Worm (Caenorhabditis elegans): Measurements from ENCODE around the gene mct-5.

mct-5 gene

DNA sequence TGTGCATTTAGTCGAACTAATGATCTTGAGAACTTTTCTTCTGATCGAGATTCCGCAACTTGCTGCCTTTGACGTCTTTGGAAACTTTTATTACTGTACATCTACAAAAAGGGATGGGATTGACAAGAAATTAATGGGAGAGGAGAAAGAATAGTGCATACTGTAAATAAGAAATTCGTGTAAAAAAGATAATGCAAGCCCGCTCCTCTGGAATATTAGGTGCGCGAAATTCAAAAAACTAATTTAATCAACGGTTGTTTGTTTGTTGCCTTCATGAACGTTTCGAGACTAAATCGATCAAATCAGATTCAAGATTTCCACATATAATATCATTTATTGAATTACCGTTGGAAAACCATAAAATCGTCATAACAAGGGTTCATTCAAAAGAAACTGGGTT lies 28.5 kb downstream of the mct-5 start, which contains the start of gene him-14:
TSS of gene him-14 (minus strand) at position 101 of the 400 bp plus-strand sequence.
- TF ChIP-seq lin-13 (tag; optimal IDR thresholded peaks at IDR 0.05) = no peak
- TF ChIP-seq ceh-83 (GFP tag; optimal IDR thresholded peaks at IDR 0.05) = no peak
- TF ChIP-seq ceh-39 (tag; optimal IDR thresholded peaks at IDR 0.05) = no peak
- no peak for TF ChIP-seq tbx-8 (GFP tag; optimal IDR thresholded peaks at IDR 0.05)
- no peak for TF ChIP-seq unc-120 (tag; optimal IDR thresholded peaks at IDR 0.05; ENCODE audit: poor library complexity, severe bottlenecking)
- TF ChIP-seq snpc-4 (tag; optimal IDR thresholded peaks at IDR 0.05) = no peak
- TF ChIP-seq unc-39 (tag; optimal IDR thresholded peaks at IDR 0.05) = no peak
- TF ChIP-seq pha-4 (tag; optimal IDR thresholded peaks at IDR 0.05) = no peak
- TF ChIP-seq blmp-1 (tag; optimal IDR thresholded peaks at IDR 0.05) = no peak
- no peak for TF ChIP-seq lsy-2 (tag; optimal IDR thresholded peaks at IDR 0.05)
- no peak for TF ChIP-seq ceh-43 (GFP tag; optimal IDR thresholded peaks at IDR 0.05)
- no peak for TF ChIP-seq mab-5 (tag; optimal IDR thresholded peaks at IDR 0.05)
- no peak for TF ChIP-seq elt-3 (tag; optimal IDR thresholded peaks at IDR 0.05)
- no peak for TF ChIP-seq nhr-76 (tag; optimal IDR thresholded peaks at IDR 0.05)
- TF ChIP-seq sem-2 (GFP tag; optimal IDR thresholded peaks at IDR 0.05) = no peak
- TF ChIP-seq M03D4.4 (tag; optimal IDR thresholded peaks at IDR 0.05) = no peak
- no peak for TF ChIP-seq bed-3 (GFP tag; optimal IDR thresholded peaks at IDR 0.05)
- no peak for TF ChIP-seq nhr-2 (tag; optimal IDR thresholded peaks at IDR 0.05)
- TF ChIP-seq zip-8 (tag; optimal IDR thresholded peaks at IDR 0.05) = no peak

DNA sequence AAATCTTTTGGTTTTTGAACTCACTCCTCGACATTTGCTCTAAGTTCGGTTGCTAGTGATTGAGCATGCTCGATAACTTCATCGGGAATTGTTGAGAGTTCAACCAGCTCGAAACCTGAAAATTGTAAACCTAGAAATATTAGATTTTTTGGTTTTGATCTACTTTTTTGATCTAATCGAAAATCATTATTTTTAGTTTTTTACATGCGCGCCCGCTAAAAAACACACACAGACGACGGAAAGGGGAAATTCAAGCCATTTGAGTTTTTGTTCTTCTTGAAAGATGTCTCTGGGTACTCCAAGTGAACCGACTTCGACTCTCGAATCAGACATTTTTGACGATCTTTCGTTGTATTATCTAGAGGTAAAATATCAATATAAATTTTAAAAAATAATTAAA lies 33.0 kb downstream of the mct-5 start, which contains the start of gene nos-2:
TSS of gene nos-2 (plus strand) at position 228 of the 400 bp plus-strand sequence.
- no peak for TF ChIP-seq unc-62 (GFP tag; optimal IDR thresholded peaks at IDR 0.05)

DNA sequence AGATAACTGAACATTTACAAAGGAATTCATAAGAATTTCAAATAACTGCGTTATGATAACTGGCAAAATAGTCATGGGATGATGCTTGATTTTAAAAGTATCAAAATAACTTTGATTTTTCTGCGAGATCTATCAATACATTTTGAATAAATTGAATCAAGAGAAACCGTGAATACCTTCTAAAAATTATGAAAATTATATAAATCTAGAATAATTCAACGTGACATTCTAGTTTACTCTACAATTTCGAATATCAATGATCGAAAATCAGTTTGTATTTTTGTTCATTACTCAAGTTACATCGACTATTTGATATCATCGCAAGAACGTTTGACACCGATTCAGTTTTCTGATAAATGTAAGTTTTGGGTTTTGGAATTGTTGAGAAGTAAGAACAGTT lies 36.7 kb downstream of the mct-5 start, which contains the start of gene acs-6:
TSS of gene acs-6 (plus strand) at position 301 of the 400 bp plus-strand sequence.
- no peak for TF ChIP-seq hlh-1 (tag; optimal IDR thresholded peaks at IDR 0.05)
- TF ChIP-seq ces-1 (GFP tag; optimal IDR thresholded peaks at IDR 0.05) = no peak
- no peak for TF ChIP-seq unc-62 (GFP tag; optimal IDR thresholded peaks at IDR 0.05)
- TF ChIP-seq nhr-76 (tag; optimal IDR thresholded peaks at IDR 0.05) = no peak
- TF ChIP-seq cnd-1 (tag; optimal IDR thresholded peaks at IDR 0.05) = no peak

DNA sequence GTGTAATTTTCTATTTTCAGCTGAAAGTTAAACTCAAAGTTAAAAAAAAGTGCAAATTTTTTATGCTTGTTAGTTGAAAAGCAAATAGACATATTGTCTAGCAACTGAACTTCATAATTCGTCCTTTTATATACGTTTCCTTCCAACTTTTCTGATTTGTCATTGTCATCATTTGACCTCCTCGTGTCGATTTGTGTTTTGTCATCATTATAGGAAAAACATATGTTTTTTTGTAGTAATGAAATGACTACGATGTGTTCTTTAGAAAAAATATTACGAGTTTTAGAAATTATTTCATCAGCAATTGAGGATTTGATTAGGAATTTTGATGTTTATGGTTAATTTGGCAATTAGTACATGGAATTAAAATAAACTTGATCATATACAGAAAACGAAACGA lies 37.6 kb downstream of the mct-5 start:
- TF ChIP-seq nhr-2 (tag; optimal IDR thresholded peaks at IDR 0.05) (no peak), snpc-4 (tag; optimal IDR thresholded peaks at IDR 0.05) (no peak), nhr-28 (tag; optimal IDR thresholded peaks at IDR 0.05) (no peak), mab-5 (tag; optimal IDR thresholded peaks at IDR 0.05) (no peak), M03D4.4 (tag; optimal IDR thresholded peaks at IDR 0.05) (no peak)

DNA sequence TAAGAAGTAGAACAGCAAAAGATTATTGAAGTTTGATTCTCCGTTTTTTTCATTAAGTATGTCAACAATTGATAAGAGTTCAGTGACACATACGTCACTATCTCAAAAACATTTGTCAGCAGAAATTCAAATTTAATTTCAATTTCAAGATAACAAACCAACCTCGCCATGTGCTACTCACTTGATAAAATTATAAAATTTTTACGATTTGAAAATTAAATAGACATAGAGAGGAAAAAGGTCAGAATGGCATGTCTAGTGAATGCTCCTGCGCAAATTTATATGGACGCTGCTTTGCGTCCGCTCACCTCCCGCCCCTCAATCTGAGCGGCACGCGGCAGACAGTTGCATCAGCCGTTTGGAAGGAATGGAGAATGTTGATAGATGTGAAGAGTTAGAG lies 38.2 kb downstream of the mct-5 start:
- TF ChIP-seq M03D4.4 (tag; optimal IDR thresholded peaks at IDR 0.05) = no peak
- no peak for TF ChIP-seq unc-39 (tag; optimal IDR thresholded peaks at IDR 0.05)
- TF ChIP-seq snpc-4 (tag; optimal IDR thresholded peaks at IDR 0.05) = no peak
- TF ChIP-seq elt-1 (tag; optimal IDR thresholded peaks at IDR 0.05; ENCODE audit: borderline replicate concordance, insufficient read depth) = no peak

DNA sequence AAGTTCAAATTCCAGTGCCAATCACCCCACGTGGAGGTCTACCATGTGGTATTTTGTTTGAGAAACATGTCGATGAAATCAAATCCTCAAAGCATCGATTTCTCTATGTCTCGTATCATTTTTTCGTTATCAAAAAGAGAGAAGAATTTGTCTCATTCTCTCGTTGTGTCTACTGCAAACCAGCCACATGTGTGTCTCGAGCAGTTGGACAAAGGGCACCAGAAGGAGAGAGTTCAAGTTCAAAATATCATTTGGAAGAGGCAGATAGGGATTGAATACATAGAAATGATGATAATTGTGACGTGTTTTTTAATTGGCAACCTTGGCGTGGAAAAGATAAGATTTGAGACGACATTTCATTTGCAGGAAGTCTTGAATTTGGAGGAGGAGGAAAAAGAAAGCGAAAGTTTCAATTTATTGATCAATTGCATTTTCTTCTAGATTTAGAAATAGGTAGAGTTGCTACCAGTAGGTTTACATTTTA lies 39.1 kb downstream of the mct-5 start:
- TF ChIP-seq hlh-1 (tag; optimal IDR thresholded peaks at IDR 0.05) (peak; percentile 18), zip-8 (tag; optimal IDR thresholded peaks at IDR 0.05) (no peak), unc-62 (GFP tag; optimal IDR thresholded peaks at IDR 0.05) (peak; percentile 8), blmp-1 (tag; optimal IDR thresholded peaks at IDR 0.05) (peak; percentile 50)

DNA sequence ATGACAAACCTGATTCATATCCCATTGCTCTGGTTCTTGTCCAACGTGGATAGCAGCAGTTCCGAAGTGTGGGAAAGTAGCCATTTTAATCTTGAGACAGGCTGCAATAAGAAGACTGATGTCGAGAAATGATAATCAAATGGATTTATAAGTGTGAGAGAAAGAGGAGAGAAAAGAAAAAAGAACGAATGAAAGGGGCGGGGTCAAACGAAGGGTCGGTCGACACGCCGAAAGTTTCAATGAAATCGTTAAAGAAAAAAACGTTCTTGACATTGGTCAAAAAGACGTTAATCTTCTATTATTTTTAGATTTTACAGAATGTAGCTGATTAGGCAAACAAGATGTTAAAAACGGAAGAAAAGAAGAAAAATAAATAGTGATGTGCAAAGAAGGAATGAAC lies 40.5 kb downstream of the mct-5 start, which contains the start of gene cth-2:
TSS of gene cth-2 (minus strand) at position 101 of the 400 bp plus-strand sequence.
- TF ChIP-seq mls-2 (tag; optimal IDR thresholded peaks at IDR 0.05) = no peak
- no peak for TF ChIP-seq drap-1 (GFP tag; optimal IDR thresholded peaks at IDR 0.05)
- TF ChIP-seq ceh-83 (GFP tag; optimal IDR thresholded peaks at IDR 0.05) = no peak
- no peak for TF ChIP-seq mep-1 (tag; optimal IDR thresholded peaks at IDR 0.05)
- no peak for TF ChIP-seq nhr-2 (tag; optimal IDR thresholded peaks at IDR 0.05)
